Fruit fly (Drosophila melanogaster): ENCODE measurements around the gene CG4907.

Gene CG4907

dm6 chr3R:22668622-22669021, 41.9 kb downstream of the CG4907 start (continued):
- TF ChIP-seq Xbp1 (GFP tag; optimal IDR thresholded peaks at IDR 0.05) (peak; percentile 37), CG14050 (GFP tag; IDR thresholded peaks at IDR 0.05) (peak; percentile 33; the same call in 1 of the 3 replicates), CG1647 (GFP tag; optimal IDR thresholded peaks at IDR 0.05) (no peak), dimm (GFP tag; IDR thresholded peaks at IDR 0.05) (no peak), prd (optimal IDR thresholded peaks at IDR 0.05) (no peak), prd (GFP tag; IDR thresholded peaks at IDR 0.05) (peak; percentile 61; the same call in 2 of the 3 replicates), rib (GFP tag; IDR thresholded peaks at IDR 0.05) (no peak), dmrt11E (tag; optimal IDR thresholded peaks at IDR 0.05) (peak; percentile 31), HHEX (GFP tag; optimal IDR thresholded peaks at IDR 0.05) (peak; percentile 22), CG32767 (GFP tag; IDR thresholded peaks at IDR 0.05) (0 out of 2 replicates have a peak, but pooled peaks have one; percentile 48), pum (GFP tag; optimal IDR thresholded peaks at IDR 0.05) (peak; percentile 8), Sox102F (GFP tag; optimal IDR thresholded peaks at IDR 0.05) (peak; percentile 57), croc (GFP tag; conservative IDR thresholded peaks at IDR 0.05) (no peak), vvl (GFP tag; IDR thresholded peaks at IDR 0.05) (peak; percentile 28; the same call in 1 of the 2 replicates), CG11695 (GFP tag; IDR thresholded peaks at IDR 0.05) (peak; percentile 38; the same call in 1 of the 3 replicates), ranshi (GFP tag; IDR thresholded peaks at IDR 0.05) (peak; percentile 42; the same call in 1 of the 2 replicates), CG12942 (GFP tag; optimal IDR thresholded peaks at IDR 0.05) (no peak), CG12236 (GFP tag; optimal IDR thresholded peaks at IDR 0.05) (no peak), psq (GFP tag; optimal IDR thresholded peaks at IDR 0.05) (no peak), Dip2 (GFP tag; IDR thresholded peaks at IDR 0.05) (no peak), Atf6 (GFP tag; IDR thresholded peaks at IDR 0.05) (peak; percentile 59), lmd (GFP tag; IDR thresholded peaks at IDR 0.05) (peak; percentile 25; the same call in 1 of the 2 replicates), CG9817 (tag; optimal IDR thresholded peaks at IDR 0.05) (no peak), CG2120 (GFP tag; optimal IDR thresholded peaks at IDR 0.05) (peak; percentile 24), fu2 (GFP tag; optimal IDR thresholded peaks at IDR 0.05) (no peak), Ptx1 (GFP tag; IDR thresholded peaks at IDR 0.05) (0 out of 2 replicates have a peak, but pooled peaks have one; percentile 31), CG12299 (tag; optimal IDR thresholded peaks at IDR 0.05) (no peak), fru (optimal IDR thresholded peaks at IDR 0.05) (no peak), CG10366 (GFP tag; IDR thresholded peaks at IDR 0.05) (peak; percentile 65), inv (GFP tag; IDR thresholded peaks at IDR 0.05; ENCODE audit: partially characterized antibody) (no peak), Fer3 (tag; optimal IDR thresholded peaks at IDR 0.05) (peak; percentile 8), stc (GFP tag; IDR thresholded peaks at IDR 0.05) (peak; percentile 31; the same call in 1 of the 2 replicates), CG11696 (GFP tag; IDR thresholded peaks at IDR 0.05) (0 out of 2 replicates have a peak, but pooled peaks have one; percentile 12), CG18619 (GFP tag; optimal IDR thresholded peaks at IDR 0.05) (no peak), Chrac-16 (GFP tag; optimal IDR thresholded peaks at IDR 0.05) (peak; percentile 26), PHDP (tag; optimal IDR thresholded peaks at IDR 0.05) (peak; percentile 9), gro (GFP tag; optimal IDR thresholded peaks at IDR 0.05) (no peak), CG7271 (tag; optimal IDR thresholded peaks at IDR 0.05) (no peak), mld (GFP tag; IDR thresholded peaks at IDR 0.05; ENCODE audit: partially characterized antibody) (no peak), CG17328 (GFP tag; IDR thresholded peaks at IDR 0.05) (peak; percentile 58), CG16779 (GFP tag; IDR thresholded peaks at IDR 0.05) (no peak), Xrp1 (GFP tag; IDR thresholded peaks at IDR 0.05) (peak; percentile 18; the same call in 1 of the 2 replicates), unpg (GFP tag; optimal IDR thresholded peaks at IDR 0.05) (peak; percentile 3), az2 (GFP tag; optimal IDR thresholded peaks at IDR 0.05) (peak; percentile 32), Hand (GFP tag; optimal IDR thresholded peaks at IDR 0.05) (no peak), Nf-YA (GFP tag; IDR thresholded peaks at IDR 0.05) (no peak; the same call in 1 of the 2 replicates), vfl (GFP tag; optimal IDR thresholded peaks at IDR 0.05) (no peak), tio (GFP tag; optimal IDR thresholded peaks at IDR 0.05) (peak; percentile 37), caup (GFP tag; optimal IDR thresholded peaks at IDR 0.05; ENCODE audit: severe bottlenecking) (no peak), phol (tag; optimal IDR thresholded peaks at IDR 0.05) (peak; percentile 6), pan (optimal IDR thresholded peaks at IDR 0.05) (no peak), pan (GFP tag; optimal IDR thresholded peaks at IDR 0.05 in 1 of 2, IDR thresholded peaks at IDR 0.05 in 1 of 2) (peak in 1 of 2 experiments; percentile 35)

All from whole organism, embryonic.